Worm (Caenorhabditis elegans) whole organism, midembryonic: ENCODE data around the gene ugt-53.

Experiments
- cog-1 ChIP-seq: sonication (generic microtip); optimal IDR thresholded peaks from 2 replicates; lab custom pipeline; 2016; ENCODE audit warnings: missing genetic modification characterization, missing compliant biosample characterization
- flt-1 ChIP-seq: fragments of 200-800 bp; sonication (Bioruptor generic); IDR thresholded peaks from 2 replicates; pipeline ENCODE4 v1.3.6; 2022; ENCODE audit warnings: missing genetic modification characterization, missing compliant biosample characterization
- klf-2 ChIP-seq: fragments of 200-800 bp; sonication (Bioruptor generic); conservative IDR thresholded peaks from 2 replicates; pipeline ENCODE4 v1.3.6; 2022; ENCODE audit warnings: missing genetic modification reagents, missing genetic modification characterization, missing compliant biosample characterization
- med-1 ChIP-seq: sonication (generic microtip); optimal IDR thresholded peaks from 2 replicates; lab custom pipeline; 2017; ENCODE audit warnings: missing genetic modification characterization, mild to moderate bottlenecking, missing compliant biosample characterization, antibody characterized with exemption, missing genetic modification reagents; ENCODE audit not compliant: insufficient read depth
- ref-1 ChIP-seq: fragments of 200-800 bp; sonication (Bioruptor generic); conservative IDR thresholded peaks from 2 replicates; pipeline ENCODE4 v1.3.6; 2022; ENCODE audit warnings: missing genetic modification reagents, missing genetic modification characterization, missing compliant biosample characterization
- tab-1 ChIP-seq: fragments of 200-800 bp; sonication (Bioruptor generic); IDR thresholded peaks from 2 replicates; pipeline ENCODE4 v1.3.6; 2022; ENCODE audit warnings: missing genetic modification characterization, missing compliant biosample characterization
- ztf-23 ChIP-seq: fragments of 200-800 bp; sonication (Bioruptor generic); IDR thresholded peaks from 2 replicates; pipeline ENCODE4 v1.3.6; 2022; ENCODE audit warnings: missing genetic modification reagents, missing genetic modification characterization, missing compliant biosample characterization
- ztf-29 ChIP-seq: fragments of 200-800 bp; sonication (Bioruptor generic); IDR thresholded peaks from 2 replicates; pipeline ENCODE4 v1.3.6; 2022; ENCODE audit warnings: missing genetic modification reagents, missing genetic modification characterization, missing compliant biosample characterization

DNA sequence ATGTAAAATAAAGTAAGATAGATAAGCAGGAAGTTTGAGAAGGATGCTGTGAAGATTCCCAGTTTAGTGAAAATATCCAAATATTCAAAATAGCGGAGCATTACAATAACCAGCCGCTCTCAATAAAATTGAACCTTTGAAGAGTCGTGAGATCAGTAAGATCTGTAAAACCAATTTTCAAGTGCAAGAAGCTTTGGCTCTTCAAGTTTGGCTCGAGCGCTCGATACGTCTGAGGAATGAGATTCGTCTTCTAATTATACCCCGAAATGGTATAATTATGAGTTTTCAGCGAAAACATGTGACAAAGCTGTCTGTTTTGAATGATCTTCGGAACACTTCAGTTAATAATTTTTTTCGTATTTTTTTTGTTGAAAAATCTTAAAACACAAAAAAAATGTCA lies 50.7 kb downstream of the ugt-53 start, which contains the start of gene str-46:
- TF ChIP-seq med-1 (GFP tag; lab: Kevin White, UChicago), result no peak
- TF ChIP-seq ztf-23 (GFP tag; lab: Robert Waterston, UW), result no peak
- no peak for TF ChIP-seq ref-1 (GFP tag; lab: Robert Waterston, UW)
- no peak for TF ChIP-seq klf-2 (GFP tag; lab: Robert Waterston, UW)
- TF ChIP-seq flt-1 (GFP tag; lab: Robert Waterston, UW), result no peak
- TF ChIP-seq ztf-29 (GFP tag; lab: Robert Waterston, UW), result no peak
- no peak for TF ChIP-seq tab-1 (GFP tag; lab: Robert Waterston, UW)
- no peak for TF ChIP-seq cog-1
